Worm (Caenorhabditis elegans): Measurements from ENCODE around the gene Y42A5A.1.

Gene Y42A5A.1

DNA sequence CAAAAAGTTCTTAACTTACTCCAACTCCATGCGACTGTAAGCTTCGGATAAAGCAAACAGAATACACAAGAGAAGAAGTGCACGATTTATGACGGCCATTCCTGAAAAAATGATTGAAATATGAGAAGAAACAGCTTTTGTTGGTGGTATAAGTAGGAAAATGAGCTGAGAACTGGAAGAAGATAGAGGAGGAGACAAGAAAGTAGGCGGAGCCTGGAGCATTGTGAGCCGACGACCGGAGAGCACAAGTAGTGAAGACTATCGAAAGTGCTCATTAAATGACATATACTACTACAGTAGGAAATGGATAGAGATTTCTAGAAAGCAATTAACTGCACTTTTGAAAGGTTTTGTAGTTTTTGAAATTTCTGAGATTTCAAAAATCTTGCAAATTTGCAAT is 22.2 kb upstream of the Y42A5A.1 start, which contains the start of gene nlp-80:
TSS of gene nlp-80 (minus strand) at position 101 of the 400 bp plus-strand sequence.
- TF ChIP-seq sea-2 (GFP tag; IDR thresholded peaks at IDR 0.05) (no peak), F23B12.7 (tag; optimal IDR thresholded peaks at IDR 0.05; ENCODE audit: insufficient read depth) (no peak), aptf-3 (GFP tag; IDR thresholded peaks at IDR 0.05) (no peak), lir-1 (GFP tag; conservative IDR thresholded peaks at IDR 0.05) (no peak), unc-62 (GFP tag; optimal IDR thresholded peaks at IDR 0.05) (no peak), lin-35 (GFP tag; optimal IDR thresholded peaks at IDR 0.05) (no peak), bed-2 (GFP tag; IDR thresholded peaks at IDR 0.05) (no peak), madf-10 (tag; optimal IDR thresholded peaks at IDR 0.05) (no peak), T07F8.4 (tag; optimal IDR thresholded peaks at IDR 0.05) (no peak), K12H6.12 (tag; optimal IDR thresholded peaks at IDR 0.05) (no peak), ztf-3 (GFP tag; optimal IDR thresholded peaks at IDR 0.05) (no peak), tbx-9 (tag; optimal IDR thresholded peaks at IDR 0.05; ENCODE audit: borderline replicate concordance) (no peak), B0035.1 (tag; optimal IDR thresholded peaks at IDR 0.05) (no peak), ceh-58 (GFP tag; IDR thresholded peaks at IDR 0.05) (no peak), nfya-1 (tag; optimal IDR thresholded peaks at IDR 0.05; ENCODE audit: borderline replicate concordance, insufficient read depth) (no peak), Y95B8A.8 (GFP tag; IDR thresholded peaks at IDR 0.05) (no peak), rpc-1 (optimal IDR thresholded peaks at IDR 0.05) (no peak), rpc-1 (tag; optimal IDR thresholded peaks at IDR 0.05) (no peak), chd-7 (tag; optimal IDR thresholded peaks at IDR 0.05) (no peak), nhr-120 (GFP tag; IDR thresholded peaks at IDR 0.05) (no peak), ceh-40 (GFP tag; IDR thresholded peaks at IDR 0.05) (no peak)

DNA sequence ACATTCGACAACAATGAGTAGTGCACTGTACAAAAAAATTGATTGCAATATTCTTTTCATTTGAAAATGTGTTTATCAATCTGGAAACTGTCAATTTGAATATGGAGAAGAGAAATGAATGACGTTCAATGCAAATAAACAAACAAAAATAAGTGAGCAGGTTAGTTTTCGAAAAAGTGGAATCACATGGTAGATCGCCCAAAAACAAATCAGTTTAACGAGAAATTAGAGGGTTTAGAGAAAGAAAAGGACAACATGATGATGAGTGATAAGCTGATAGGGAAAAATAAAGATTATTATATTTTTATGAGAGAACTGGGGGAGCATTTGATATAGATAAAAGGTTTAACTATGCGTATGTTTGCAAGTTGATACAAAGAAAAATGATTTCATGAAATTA is 18.5 kb upstream of the Y42A5A.1 start, which contains the start of gene T04C12.8:
TSS of gene T04C12.8 (minus strand) at position 82 of the 400 bp plus-strand sequence.
- TF ChIP-seq cebp-1 (GFP tag; IDR thresholded peaks at IDR 0.05) (no peak), cebp-1 (tag; optimal IDR thresholded peaks at IDR 0.05) (no peak), F55B11.4 (tag; optimal IDR thresholded peaks at IDR 0.05; ENCODE audit: borderline replicate concordance, insufficient read depth) (no peak), attf-5 (GFP tag; optimal IDR thresholded peaks at IDR 0.05) (peak; percentile 25), tbp1 (GFP tag; optimal IDR thresholded peaks at IDR 0.05) (peak; percentile 9), F49E8.2 (tag; optimal IDR thresholded peaks at IDR 0.05; ENCODE audit: insufficient read depth) (no peak), lin-40 (tag; optimal IDR thresholded peaks at IDR 0.05) (peak; percentile 34), bed-2 (GFP tag; IDR thresholded peaks at IDR 0.05) (no peak), D2030.7 (GFP tag; IDR thresholded peaks at IDR 0.05) (no peak), let-607 (tag; optimal IDR thresholded peaks at IDR 0.05) (peak in 1 of 2 experiments; percentile 27), ceh-100 (GFP tag; IDR thresholded peaks at IDR 0.05) (no peak), lag-1 (GFP tag; IDR thresholded peaks at IDR 0.05) (no peak), nhr-90 (tag; optimal IDR thresholded peaks at IDR 0.05) (no peak), F33H1.4 (GFP tag; IDR thresholded peaks at IDR 0.05) (no peak), unc-62 (GFP tag; optimal IDR thresholded peaks at IDR 0.05) (peak; percentile 88), tlf-1 (GFP tag; optimal IDR thresholded peaks at IDR 0.05) (peak; percentile 46), nhr-80 (tag; optimal IDR thresholded peaks at IDR 0.05) (peak; percentile 95), mel-28 (tag; optimal IDR thresholded peaks at IDR 0.05; ENCODE audit: borderline replicate concordance) (no peak), snpc-4 (GFP tag; optimal IDR thresholded peaks at IDR 0.05) (no peak), snpc-4 (tag; optimal IDR thresholded peaks at IDR 0.05) (peak in 1 of 4 experiments; percentile 14), Y53F4B.3 (GFP tag; IDR thresholded peaks at IDR 0.05) (no peak), ztf-22 (GFP tag; optimal IDR thresholded peaks at IDR 0.05) (peak; percentile 84), B0336.3 (GFP tag; IDR thresholded peaks at IDR 0.05) (0 out of 2 replicates have a peak, but pooled peaks have one; percentile 24), atf-7 (tag; optimal IDR thresholded peaks at IDR 0.05) (peak; percentile 79), C17E4.6 (GFP tag; IDR thresholded peaks at IDR 0.05) (no peak), ets-4 (GFP tag; optimal IDR thresholded peaks at IDR 0.05) (peak; percentile 2)

Data from whole organism, young adult.